Fruit fly (Drosophila melanogaster): ENCODE results near the gene CG32219.

Gene CG32219

dm6 chr3L:19929719-19930334 is 21.1 kb downstream of the CG32219 start (continued):
- no peak for TF ChIP-seq CG43689 (GFP tag; IDR thresholded peaks at IDR 0.05)
- TF ChIP-seq CG11504 (tag; optimal IDR thresholded peaks at IDR 0.05) = peak; percentile 56
- peak; percentile 65 for TF ChIP-seq sqz (GFP tag; optimal IDR thresholded peaks at IDR 0.05)
- no peak for TF ChIP-seq luna (GFP tag; optimal IDR thresholded peaks at IDR 0.05)
- TF ChIP-seq schlank (tag; optimal IDR thresholded peaks at IDR 0.05) = no peak
- TF ChIP-seq NfI (GFP tag; optimal IDR thresholded peaks at IDR 0.05) = no peak
- TF ChIP-seq CG14667 (GFP tag; IDR thresholded peaks at IDR 0.05) = no peak
- no peak for TF ChIP-seq Sox102F (GFP tag; optimal IDR thresholded peaks at IDR 0.05)
- TF ChIP-seq BtbVII (GFP tag; optimal IDR thresholded peaks at IDR 0.05) = no peak

DNA sequence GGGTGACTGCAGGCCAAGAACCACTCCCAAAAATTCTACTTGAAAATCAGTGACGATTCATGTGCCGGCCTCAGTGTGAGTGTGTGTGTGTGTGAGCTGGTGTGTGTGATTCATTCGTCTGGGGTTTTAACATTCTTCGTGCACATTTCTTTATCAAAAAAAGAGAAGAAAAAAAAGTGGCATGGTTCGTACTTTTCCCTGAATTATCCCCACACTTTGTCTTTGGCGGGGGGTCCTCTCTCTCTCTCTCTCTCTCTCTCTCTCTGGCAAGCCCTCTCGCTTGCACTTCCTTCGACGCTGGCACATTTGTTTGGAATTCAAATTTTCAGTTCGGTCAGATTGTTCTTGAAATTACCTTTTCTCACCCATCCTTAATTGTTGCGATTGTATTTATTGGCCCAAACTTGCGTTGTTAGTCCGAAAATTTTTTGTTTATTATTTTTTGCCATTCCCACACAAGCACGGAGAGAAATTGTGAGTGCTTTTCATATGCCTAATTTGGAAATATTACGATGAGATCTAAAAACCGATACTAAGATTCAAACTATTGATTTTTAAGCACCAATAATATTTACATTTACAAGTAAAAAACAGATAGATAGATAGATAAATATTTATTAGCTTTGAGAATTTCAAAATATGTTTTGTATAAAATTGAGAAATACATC is 21.8 kb downstream of the CG32219 start:
- TF ChIP-seq CG16779 (GFP tag; IDR thresholded peaks at IDR 0.05) (no peak), CG3838 (GFP tag; optimal IDR thresholded peaks at IDR 0.05) (no peak), ase (GFP tag; IDR thresholded peaks at IDR 0.05) (no peak), CG32772 (GFP tag; IDR thresholded peaks at IDR 0.05) (0 out of 2 replicates have a peak, but pooled peaks have one; percentile 21), GATAe (GFP tag; conservative IDR thresholded peaks at IDR 0.05) (no peak), YL-1 (GFP tag; optimal IDR thresholded peaks at IDR 0.05) (no peak), CG32532 (GFP tag; IDR thresholded peaks at IDR 0.05) (0 out of 2 replicates have a peak, but pooled peaks have one; percentile 31), CG31441 (GFP tag; IDR thresholded peaks at IDR 0.05) (no peak), lab (GFP tag; optimal IDR thresholded peaks at IDR 0.05) (peak; percentile 11), nmo (GFP tag; optimal IDR thresholded peaks at IDR 0.05) (no peak), grn (GFP tag; optimal IDR thresholded peaks at IDR 0.05) (no peak), Med (GFP tag) (peak; percentile 59), phol (tag; optimal IDR thresholded peaks at IDR 0.05) (no peak), CG18476 (GFP tag; optimal IDR thresholded peaks at IDR 0.05) (no peak), CG12769 (tag; optimal IDR thresholded peaks at IDR 0.05) (peak; percentile 58), Hmr (GFP tag; optimal IDR thresholded peaks at IDR 0.05) (peak; percentile 21), CG10431 (GFP tag; optimal IDR thresholded peaks at IDR 0.05) (no peak), CG14441 (GFP tag; IDR thresholded peaks at IDR 0.05) (0 out of 2 replicates have a peak, but pooled peaks have one; percentile 5), CG13287 (GFP tag; IDR thresholded peaks at IDR 0.05; ENCODE audit: partially characterized antibody) (no peak), lov (optimal IDR thresholded peaks at IDR 0.05) (no peak), lov (GFP tag; IDR thresholded peaks at IDR 0.05) (0 out of 3 replicates have a peak, but pooled peaks have one; percentile 17), Spps (tag; optimal IDR thresholded peaks at IDR 0.05) (no peak), gem (tag; optimal IDR thresholded peaks at IDR 0.05) (peak; percentile 58), HHEX (GFP tag; optimal IDR thresholded peaks at IDR 0.05) (no peak), chinmo (GFP tag; IDR thresholded peaks at IDR 0.05; ENCODE audit: partially characterized antibody) (peak; percentile 74; the same call in 1 of the 4 replicates), sd (tag; optimal IDR thresholded peaks at IDR 0.05) (peak; percentile 88), CG9215 (GFP tag; IDR thresholded peaks at IDR 0.05) (no peak), H2.0 (GFP tag; IDR thresholded peaks at IDR 0.05) (no peak), tio (GFP tag; optimal IDR thresholded peaks at IDR 0.05) (peak; percentile 8), eve (GFP tag; optimal IDR thresholded peaks at IDR 0.05) (no peak), CG17328 (GFP tag; IDR thresholded peaks at IDR 0.05) (no peak), CG43689 (GFP tag; IDR thresholded peaks at IDR 0.05) (no peak), CG33213 (GFP tag; optimal IDR thresholded peaks at IDR 0.05) (no peak), dpn (GFP tag; optimal IDR thresholded peaks at IDR 0.05) (no peak), bsh (GFP tag; optimal IDR thresholded peaks at IDR 0.05) (peak in 1 of 2 experiments; percentile 11), cas (GFP tag; IDR thresholded peaks at IDR 0.05) (no peak), CG1233 (GFP tag; optimal IDR thresholded peaks at IDR 0.05) (no peak), pita (GFP tag; optimal IDR thresholded peaks at IDR 0.05) (no peak), CG12104 (GFP tag; optimal IDR thresholded peaks at IDR 0.05) (no peak)

Measured in whole organism, embryonic.